Fruit fly (Drosophila melanogaster): ENCODE results near the gene Eig71Ee.
A peak's percentile ranks its signal among the peaks of the same experiment; 100 is the strongest.

Eig71Ee gene

DNA sequence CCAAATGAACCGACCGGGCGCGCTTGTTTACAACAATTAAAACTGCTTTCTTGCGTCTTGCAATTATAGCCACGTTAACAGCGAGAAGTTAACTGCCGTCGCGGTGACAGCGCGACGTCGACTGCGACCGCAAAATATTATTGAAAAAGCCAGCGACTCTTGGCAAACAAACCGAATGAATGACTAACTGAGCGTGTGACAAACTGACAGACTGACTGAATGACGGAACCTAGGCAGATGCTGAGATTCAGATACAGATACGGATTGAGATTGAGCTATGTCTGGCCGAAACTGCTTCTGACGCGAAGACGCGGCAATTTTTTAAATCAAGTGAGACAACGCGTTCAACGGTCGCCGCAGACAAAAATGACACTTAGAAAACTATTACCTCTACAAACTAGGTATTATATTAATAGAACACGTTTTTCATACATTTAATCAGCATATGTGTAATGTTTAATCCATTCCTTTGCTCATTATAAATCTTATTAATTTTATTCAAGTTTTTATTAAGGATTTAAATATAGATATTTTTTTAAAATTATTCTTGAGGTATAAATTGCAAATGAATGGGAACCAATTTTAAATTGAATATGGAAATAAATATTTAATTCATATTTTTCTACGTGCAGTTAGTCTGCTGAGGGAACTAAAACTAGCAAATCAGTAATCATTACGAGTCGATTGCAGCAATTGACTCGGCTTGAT, 21.3 kb downstream of the Eig71Ee start:
- TF ChIP-seq fkh (GFP tag; optimal IDR thresholded peaks at IDR 0.05) = peak; percentile 41
- TF ChIP-seq Smox (GFP tag; optimal IDR thresholded peaks at IDR 0.05) = no peak

DNA sequence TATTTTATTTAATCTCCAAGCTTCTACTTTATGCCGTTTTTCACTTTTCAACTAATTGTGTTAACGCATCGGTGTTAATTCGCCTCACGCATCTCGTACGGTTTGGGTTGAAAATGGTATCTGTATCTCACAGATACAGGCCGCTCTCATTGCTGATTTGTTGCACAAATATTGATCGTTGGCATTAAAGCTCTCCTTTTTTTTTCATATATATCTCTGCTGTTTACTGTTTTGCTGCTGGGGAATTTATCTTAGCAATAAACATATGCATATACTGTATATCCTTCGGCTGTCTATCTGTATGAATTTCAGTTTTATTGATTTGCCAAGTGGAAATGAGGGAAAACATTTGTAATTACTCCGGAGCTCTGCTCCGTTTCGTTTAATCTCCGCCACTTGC, 23.2 kb downstream of the Eig71Ee start:
- TF ChIP-seq CG8632 (GFP tag; optimal IDR thresholded peaks at IDR 0.05) = peak; percentile 33
- TF ChIP-seq cyc (GFP tag; optimal IDR thresholded peaks at IDR 0.05) = no peak
- no peak for TF ChIP-seq CG3032 (tag; optimal IDR thresholded peaks at IDR 0.05)
- TF ChIP-seq CG1621 (tag; optimal IDR thresholded peaks at IDR 0.05) = no peak
- peak; percentile 4 for TF ChIP-seq achi (GFP tag; optimal IDR thresholded peaks at IDR 0.05)
- no peak for TF ChIP-seq CG11762 (GFP tag; optimal IDR thresholded peaks at IDR 0.05; ENCODE audit: insufficient read depth)
- no peak for TF ChIP-seq CG10669 (GFP tag; optimal IDR thresholded peaks at IDR 0.05)
- no peak for TF ChIP-seq spab (GFP tag; optimal IDR thresholded peaks at IDR 0.05)
- no peak for TF ChIP-seq CG11294 (GFP tag; IDR thresholded peaks at IDR 0.05)
- TF ChIP-seq CG3919 (GFP tag; optimal IDR thresholded peaks at IDR 0.05) = no peak
- peak; percentile 9 for TF ChIP-seq Met (GFP tag; optimal IDR thresholded peaks at IDR 0.05)
- TF ChIP-seq CG32006 (GFP tag; optimal IDR thresholded peaks at IDR 0.05) = no peak
- TF ChIP-seq ss (GFP tag; optimal IDR thresholded peaks at IDR 0.05) = peak in 1 of 2 experiments; percentile 23
- peak; percentile 16 for TF ChIP-seq esn (GFP tag; optimal IDR thresholded peaks at IDR 0.05)
- TF ChIP-seq Sox102F (GFP tag; optimal IDR thresholded peaks at IDR 0.05) = peak; percentile 31
- no peak for TF ChIP-seq eg (GFP tag; IDR thresholded peaks at IDR 0.05)
- TF ChIP-seq fkh (GFP tag; optimal IDR thresholded peaks at IDR 0.05) = peak; percentile 73
- peak; percentile 52 for TF ChIP-seq svp (GFP tag)
- TF ChIP-seq CG4318 (GFP tag; optimal IDR thresholded peaks at IDR 0.05) = no peak
- TF ChIP-seq CG6808 (GFP tag; optimal IDR thresholded peaks at IDR 0.05) = peak; percentile 18
- TF ChIP-seq fd59A (GFP tag; optimal IDR thresholded peaks at IDR 0.05) = no peak
- TF ChIP-seq Eip78C (GFP tag) = peak; percentile 72
- peak; percentile 16 for TF ChIP-seq CG6854 (GFP tag; optimal IDR thresholded peaks at IDR 0.05)
- TF ChIP-seq CG6792 (GFP tag; optimal IDR thresholded peaks at IDR 0.05) = peak; percentile 2
- TF ChIP-seq Sox14 (GFP tag; optimal IDR thresholded peaks at IDR 0.05) = no peak
- peak; percentile 23 for TF ChIP-seq CG9139 (GFP tag; optimal IDR thresholded peaks at IDR 0.05)
- no peak for TF ChIP-seq Eip75B (GFP tag; optimal IDR thresholded peaks at IDR 0.05)

DNA sequence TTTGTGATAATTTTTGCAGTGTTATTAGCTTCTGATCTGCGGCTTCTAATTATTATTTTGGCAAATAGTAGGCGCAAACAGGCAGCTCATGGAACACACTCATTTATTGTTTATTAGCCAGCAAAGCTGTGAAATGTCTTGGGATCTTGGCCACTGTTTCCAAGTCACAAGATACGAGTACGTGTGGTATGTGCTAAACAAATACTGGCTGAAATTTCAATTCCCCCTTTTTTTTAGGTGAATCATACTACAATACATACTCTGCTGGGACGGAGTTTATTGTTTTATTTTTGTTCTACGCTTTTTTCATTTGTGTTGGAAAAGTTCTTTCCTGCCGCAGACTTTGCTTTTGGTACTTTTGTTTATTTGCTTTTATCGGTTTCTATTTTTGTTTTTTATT, 24.7 kb downstream of the Eig71Ee start:
- no peak for TF ChIP-seq Ets21C (GFP tag; optimal IDR thresholded peaks at IDR 0.05)
- peak; percentile 73 for TF ChIP-seq fkh (GFP tag; optimal IDR thresholded peaks at IDR 0.05)

DNA sequence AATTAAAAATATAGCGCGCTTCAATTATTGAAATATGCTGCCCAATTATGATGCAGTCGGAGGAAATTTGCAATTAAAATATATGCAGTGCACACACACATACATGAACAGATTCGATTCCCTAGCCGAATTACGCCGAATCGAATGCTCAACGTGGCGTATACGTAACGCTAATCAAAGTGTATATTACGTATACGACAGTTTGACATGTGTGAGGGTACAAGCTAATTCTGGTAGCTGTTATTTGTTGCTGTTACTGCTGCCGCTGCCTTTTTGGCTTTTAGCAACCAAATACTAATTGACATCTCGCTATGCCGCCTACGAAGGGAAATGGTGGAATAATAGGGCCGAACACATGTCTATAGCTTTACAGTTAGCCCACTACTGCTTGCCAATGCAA, 28.5 kb downstream of the Eig71Ee start:
- TF ChIP-seq CG1621 (tag; optimal IDR thresholded peaks at IDR 0.05) (no peak), CG9139 (GFP tag; optimal IDR thresholded peaks at IDR 0.05) (no peak), eg (GFP tag; IDR thresholded peaks at IDR 0.05) (no peak), net (GFP tag; optimal IDR thresholded peaks at IDR 0.05) (no peak), CG6854 (GFP tag; optimal IDR thresholded peaks at IDR 0.05) (no peak), CG8119 (GFP tag; IDR thresholded peaks at IDR 0.05) (no peak), Eip78C (GFP tag) (no peak), fkh (GFP tag; optimal IDR thresholded peaks at IDR 0.05) (no peak)

DNA sequence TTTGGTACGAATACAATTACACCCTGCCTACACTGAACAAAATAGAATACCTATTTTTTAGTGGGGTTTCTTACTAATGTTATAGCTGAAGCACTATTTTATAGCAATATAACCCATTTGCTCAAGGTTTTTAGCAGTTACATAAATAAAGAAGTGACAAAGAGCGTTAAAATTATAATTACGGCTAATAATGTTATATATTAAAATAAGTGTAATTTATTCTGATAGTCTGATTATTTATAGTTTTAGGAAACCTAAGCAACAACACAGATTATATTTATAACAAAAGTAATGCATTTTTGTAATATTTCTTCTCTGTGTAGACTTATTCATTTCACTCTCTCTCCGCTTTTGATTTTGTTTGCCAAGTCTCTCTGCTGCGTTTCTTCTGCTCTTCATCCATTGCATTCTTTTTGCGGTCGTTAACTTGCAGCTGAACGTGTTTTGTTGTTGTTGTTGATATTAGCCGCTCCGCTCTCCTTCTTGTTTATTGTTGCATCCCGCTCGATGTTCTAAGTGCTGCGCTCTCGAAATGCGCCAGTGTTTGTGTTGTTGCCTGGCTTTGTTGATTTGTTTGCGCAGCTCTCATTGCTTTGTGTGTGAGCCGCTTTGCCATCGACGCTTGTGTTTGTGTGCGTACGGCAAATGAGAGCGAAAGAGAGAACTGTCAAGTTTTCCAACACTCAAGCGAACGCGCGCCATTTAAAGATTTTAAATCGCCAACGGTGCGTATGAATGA, 30.0 kb downstream of the Eig71Ee start:
- TF ChIP-seq CG8119 (GFP tag; IDR thresholded peaks at IDR 0.05) (peak; percentile 98), Eip93F (GFP tag; optimal IDR thresholded peaks at IDR 0.05) (peak; percentile 82), vri (GFP tag; optimal IDR thresholded peaks at IDR 0.05) (peak; percentile 49), CG4318 (GFP tag; optimal IDR thresholded peaks at IDR 0.05) (peak; percentile 98), Ets96B (tag; optimal IDR thresholded peaks at IDR 0.05) (peak; percentile 94), CG10631 (GFP tag; optimal IDR thresholded peaks at IDR 0.05) (peak; percentile 98), Eip75B (GFP tag; optimal IDR thresholded peaks at IDR 0.05) (peak; percentile 93), Hr4 (GFP tag; optimal IDR thresholded peaks at IDR 0.05) (peak; percentile 94), salr (GFP tag; optimal IDR thresholded peaks at IDR 0.05) (peak; percentile 73 to 99), esn (GFP tag; optimal IDR thresholded peaks at IDR 0.05) (peak; percentile 98), CG3919 (GFP tag; optimal IDR thresholded peaks at IDR 0.05) (peak; percentile 95), CG8319 (GFP tag; optimal IDR thresholded peaks at IDR 0.05) (peak; percentile 89), CG3032 (tag; optimal IDR thresholded peaks at IDR 0.05) (peak; percentile 95), ss (GFP tag; optimal IDR thresholded peaks at IDR 0.05) (peak; percentile 84 to 92), CG9139 (GFP tag; optimal IDR thresholded peaks at IDR 0.05) (peak; percentile 87), fd85E (GFP tag; optimal IDR thresholded peaks at IDR 0.05) (peak; percentile 50), svp (GFP tag) (peak; percentile 95), Sox15 (GFP tag; optimal IDR thresholded peaks at IDR 0.05) (peak; percentile 94), CG11762 (GFP tag; optimal IDR thresholded peaks at IDR 0.05; ENCODE audit: insufficient read depth) (peak; percentile 95), Sox102F (GFP tag; optimal IDR thresholded peaks at IDR 0.05) (peak; percentile 77)

Data from whole organism, prepupa.